Worm (Caenorhabditis elegans): ENCODE data around the gene srx-65.

srx-65 gene

ce11 chrV:3892361-3892904 lies 29.3 kb upstream of the srx-65 start, which contains the start of gene C17E7.4:
Gene C17E7.4, plus strand, starts transcription at chrV:3892854.
- TF ChIP-seq zip-8 (tag; optimal IDR thresholded peaks at IDR 0.05) (no peak), hlh-1 (tag; optimal IDR thresholded peaks at IDR 0.05) (no peak)

- TF ChIP-seq nhr-76 (tag; optimal IDR thresholded peaks at IDR 0.05) (no peak), elt-1 (tag; optimal IDR thresholded peaks at IDR 0.05; ENCODE audit: borderline replicate concordance, insufficient read depth) (no peak), bed-3 (GFP tag; optimal IDR thresholded peaks at IDR 0.05) (no peak), lin-32 (GFP tag; optimal IDR thresholded peaks at IDR 0.05) (no peak), tbx-8 (GFP tag; optimal IDR thresholded peaks at IDR 0.05) (no peak), unc-120 (tag; optimal IDR thresholded peaks at IDR 0.05; ENCODE audit: poor library complexity, severe bottlenecking) (no peak), drap-1 (GFP tag; optimal IDR thresholded peaks at IDR 0.05) (no peak), unc-39 (tag; optimal IDR thresholded peaks at IDR 0.05) (no peak), ceh-39 (tag; optimal IDR thresholded peaks at IDR 0.05) (no peak), blmp-1 (tag; optimal IDR thresholded peaks at IDR 0.05) (no peak), unc-62 (GFP tag; optimal IDR thresholded peaks at IDR 0.05) (no peak), ceh-83 (GFP tag; optimal IDR thresholded peaks at IDR 0.05) (no peak), snpc-4 (tag; optimal IDR thresholded peaks at IDR 0.05) (no peak), M03D4.4 (tag; optimal IDR thresholded peaks at IDR 0.05) (no peak), lin-13 (tag; optimal IDR thresholded peaks at IDR 0.05) (no peak), mab-5 (tag; optimal IDR thresholded peaks at IDR 0.05) (no peak)
These were observed 27.1 kb upstream of the srx-65 start, which contains the start of gene sre-9 for ce11 chrV:3894661-3895060. Gene sre-9, plus strand, starts transcription at chrV:3894961.

DNA sequence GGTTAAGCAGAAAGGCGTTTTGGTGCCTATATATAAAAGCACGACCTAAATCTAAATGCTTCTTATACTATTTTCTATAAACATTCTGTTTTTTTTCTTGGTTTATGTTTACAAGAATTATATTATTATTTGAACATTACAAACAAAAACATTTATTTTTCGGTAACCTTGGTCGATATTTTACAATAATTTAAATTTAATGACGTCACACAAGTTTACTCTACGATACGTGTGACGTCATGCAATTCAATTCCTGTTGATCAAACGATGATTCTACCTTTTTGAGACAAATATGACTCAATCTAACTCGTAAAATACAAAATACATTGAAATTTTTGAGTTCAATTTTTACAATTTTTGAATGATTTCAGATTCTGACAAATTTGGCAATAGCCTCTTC lies 25.7 kb upstream of the srx-65 start:
- TF ChIP-seq M03D4.4 (tag; optimal IDR thresholded peaks at IDR 0.05) (no peak), zip-8 (tag; optimal IDR thresholded peaks at IDR 0.05) (peak; percentile 99)

ce11 chrV:3900102-3900501 lies 21.6 kb upstream of the srx-65 start, which contains the start of gene irld-22:
Gene irld-22, minus strand, starts transcription at chrV:3900202.
- no peak for TF ChIP-seq mep-1 (tag; optimal IDR thresholded peaks at IDR 0.05)
- no peak for TF ChIP-seq drap-1 (GFP tag; optimal IDR thresholded peaks at IDR 0.05)
- TF ChIP-seq nhr-237 (tag; optimal IDR thresholded peaks at IDR 0.05): no peak
- no peak for TF ChIP-seq unc-120 (tag; optimal IDR thresholded peaks at IDR 0.05; ENCODE audit: poor library complexity, severe bottlenecking)
- no peak for TF ChIP-seq unc-39 (tag; optimal IDR thresholded peaks at IDR 0.05)
- TF ChIP-seq snpc-4 (tag; optimal IDR thresholded peaks at IDR 0.05): no peak
- TF ChIP-seq zip-8 (tag; optimal IDR thresholded peaks at IDR 0.05): no peak
- TF ChIP-seq bed-3 (GFP tag; optimal IDR thresholded peaks at IDR 0.05): no peak
- no peak for TF ChIP-seq nhr-76 (tag; optimal IDR thresholded peaks at IDR 0.05)
- no peak for TF ChIP-seq ceh-43 (GFP tag; optimal IDR thresholded peaks at IDR 0.05)
- no peak for TF ChIP-seq sem-2 (GFP tag; optimal IDR thresholded peaks at IDR 0.05)
- TF ChIP-seq hlh-1 (tag; optimal IDR thresholded peaks at IDR 0.05): no peak
- no peak for TF ChIP-seq nhr-12 (tag; optimal IDR thresholded peaks at IDR 0.05)
- TF ChIP-seq M03D4.4 (tag; optimal IDR thresholded peaks at IDR 0.05): no peak
- TF ChIP-seq tbx-8 (GFP tag; optimal IDR thresholded peaks at IDR 0.05): no peak
- TF ChIP-seq mls-2 (tag; optimal IDR thresholded peaks at IDR 0.05): no peak
- no peak for TF ChIP-seq lin-32 (GFP tag; optimal IDR thresholded peaks at IDR 0.05)

DNA sequence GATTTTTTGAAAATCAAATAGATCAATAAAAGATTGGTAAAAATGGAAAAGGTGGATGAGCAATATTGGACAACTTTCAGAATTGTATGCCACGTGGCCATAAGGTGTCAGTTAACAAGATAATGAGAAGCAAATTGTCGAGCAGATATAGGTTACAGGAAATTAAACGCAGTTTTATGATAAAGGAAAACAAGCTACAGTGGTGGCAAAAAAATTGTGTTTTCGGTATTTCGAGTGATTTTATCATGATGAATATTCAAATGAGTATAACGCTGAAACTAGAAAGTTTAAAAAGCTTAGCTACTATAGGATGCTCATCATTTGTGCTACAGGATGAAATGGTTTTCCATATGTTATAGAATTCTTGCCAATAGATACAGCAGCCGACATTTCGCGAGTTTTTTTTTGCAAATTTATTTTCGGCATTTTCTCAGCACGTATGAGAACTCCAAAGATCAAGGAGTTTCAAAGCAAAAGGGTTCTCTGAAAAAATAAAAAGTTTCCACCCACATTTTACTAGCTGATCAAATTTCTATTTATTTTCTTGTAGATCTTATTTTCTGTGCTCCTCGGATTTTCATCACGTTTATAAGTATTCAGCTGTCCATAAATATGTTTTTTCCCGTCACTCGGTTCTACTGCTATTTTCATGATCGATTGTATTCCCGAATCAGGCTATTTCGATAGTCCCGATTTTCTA lies 19.1 kb upstream of the srx-65 start, which contains the start of the genes str-229 and srh-190:
TSS of gene str-229 (minus strand) at position 101 of the 700 bp plus-strand sequence.
TSS of gene srh-190 (plus strand) at position 650 of the 700 bp plus-strand sequence.
- TF ChIP-seq snpc-4 (tag; optimal IDR thresholded peaks at IDR 0.05): no peak
- no peak for TF ChIP-seq blmp-1 (tag; optimal IDR thresholded peaks at IDR 0.05)
- TF ChIP-seq drap-1 (GFP tag; optimal IDR thresholded peaks at IDR 0.05): no peak
- TF ChIP-seq bed-3 (GFP tag; optimal IDR thresholded peaks at IDR 0.05): no peak
- no peak for TF ChIP-seq ces-1 (GFP tag; optimal IDR thresholded peaks at IDR 0.05)
- TF ChIP-seq zip-8 (tag; optimal IDR thresholded peaks at IDR 0.05): no peak

- TF ChIP-seq ham-2 (GFP tag; optimal IDR thresholded peaks at IDR 0.05) (no peak), elt-3 (tag; optimal IDR thresholded peaks at IDR 0.05) (no peak), blmp-1 (tag; optimal IDR thresholded peaks at IDR 0.05) (no peak), unc-39 (tag; optimal IDR thresholded peaks at IDR 0.05) (no peak), sptf-1 (tag; optimal IDR thresholded peaks at IDR 0.05) (no peak), nhr-28 (tag; optimal IDR thresholded peaks at IDR 0.05) (no peak)
These were observed 18.3 kb upstream of the srx-65 start for ce11 chrV:3903424-3903823.
